Fruit fly (Drosophila melanogaster): ENCODE measurements around the gene Map205.

DNA sequence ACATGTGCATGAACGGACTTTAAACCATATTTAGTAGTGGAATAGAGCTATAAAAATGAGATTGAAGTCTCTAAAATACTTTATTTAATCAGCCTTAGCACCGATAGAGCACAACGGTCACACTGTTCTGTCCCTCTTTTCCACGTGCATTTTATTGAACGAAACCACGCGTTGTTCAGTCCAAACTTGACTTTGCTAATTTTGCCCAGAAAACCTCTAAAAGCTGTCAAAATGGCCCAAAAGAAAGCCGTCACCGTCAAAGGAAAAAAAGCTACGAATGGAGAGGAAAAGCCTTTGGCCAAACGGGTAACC lies 15.8 kb downstream of the Map205 start:
- TF ChIP-seq CG8478 (optimal IDR thresholded peaks at IDR 0.05) (no peak), CTCF (optimal IDR thresholded peaks at IDR 0.05) (no peak)
